Fruit fly (Drosophila melanogaster) whole organism, pupa: ENCODE measurements around the gene inaF-C.

Source experiments
- D1 ChIP-seq: fragments of 200-800 bp; sonication (Bioruptor generic); optimal IDR thresholded peaks from 2 replicates; lab custom pipeline; 2018; ENCODE audit warnings: missing biosample characterization, mild to moderate bottlenecking, missing genetic modification characterization, moderate library complexity
- Snoo ChIP-seq: fragments of 200-800 bp; sonication (Bioruptor generic); optimal IDR thresholded peaks from 3 replicates; lab custom pipeline; 2017; ENCODE audit warnings: missing biosample characterization, mild to moderate bottlenecking, missing genetic modification characterization, inconsistent platforms

DNA sequence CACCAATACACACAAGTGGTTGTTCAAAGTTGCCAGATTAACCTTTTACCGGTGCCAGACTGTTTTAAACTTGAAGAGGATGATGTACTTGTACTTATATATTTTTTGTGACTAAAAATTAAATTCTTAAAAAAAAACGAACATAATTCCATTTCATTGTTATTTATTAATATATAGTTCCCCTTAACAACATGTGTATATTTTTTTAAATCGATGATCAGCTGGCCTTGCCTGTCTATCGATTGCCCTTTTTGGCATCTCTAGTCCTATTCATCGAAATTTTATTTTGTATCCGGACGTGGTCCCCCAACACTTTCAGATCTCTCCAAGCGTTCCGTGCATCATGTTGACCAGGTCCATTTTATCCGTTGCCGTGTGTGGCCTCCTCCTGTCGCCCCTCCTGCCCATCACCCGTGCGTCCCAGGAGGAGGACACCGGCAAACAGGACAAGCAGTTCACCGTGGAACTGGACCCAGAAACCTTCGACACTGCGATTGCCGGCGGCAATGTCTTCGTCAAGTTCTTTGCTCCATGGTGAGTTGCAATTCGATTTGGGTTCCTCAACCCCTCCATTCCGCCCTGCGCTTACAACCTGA is 14.7 kb downstream of the inaF-C start, which contains the start of gene prtp:
- no peak for TF ChIP-seq Snoo (tag; lab: Kevin White, UChicago)
- TF ChIP-seq D1 (tag; lab: Kevin White, UChicago), result no peak
